Fruit fly (Drosophila melanogaster): ENCODE measurements around the gene CG14194.

dm6 chrX:19238613-19239012 is 45.3 kb downstream of the CG14194 start:
- TF ChIP-seq h (optimal IDR thresholded peaks at IDR 0.05) (no peak), Myc (optimal IDR thresholded peaks at IDR 0.05) (no peak), ttk (optimal IDR thresholded peaks at IDR 0.05) (no peak), psq (optimal IDR thresholded peaks at IDR 0.05) (no peak), insv (optimal IDR thresholded peaks at IDR 0.05) (no peak)

All from Kc167 (cell line).